Fruit fly (Drosophila melanogaster): ENCODE results near the gene Adk2.

Adk2 gene

DNA sequence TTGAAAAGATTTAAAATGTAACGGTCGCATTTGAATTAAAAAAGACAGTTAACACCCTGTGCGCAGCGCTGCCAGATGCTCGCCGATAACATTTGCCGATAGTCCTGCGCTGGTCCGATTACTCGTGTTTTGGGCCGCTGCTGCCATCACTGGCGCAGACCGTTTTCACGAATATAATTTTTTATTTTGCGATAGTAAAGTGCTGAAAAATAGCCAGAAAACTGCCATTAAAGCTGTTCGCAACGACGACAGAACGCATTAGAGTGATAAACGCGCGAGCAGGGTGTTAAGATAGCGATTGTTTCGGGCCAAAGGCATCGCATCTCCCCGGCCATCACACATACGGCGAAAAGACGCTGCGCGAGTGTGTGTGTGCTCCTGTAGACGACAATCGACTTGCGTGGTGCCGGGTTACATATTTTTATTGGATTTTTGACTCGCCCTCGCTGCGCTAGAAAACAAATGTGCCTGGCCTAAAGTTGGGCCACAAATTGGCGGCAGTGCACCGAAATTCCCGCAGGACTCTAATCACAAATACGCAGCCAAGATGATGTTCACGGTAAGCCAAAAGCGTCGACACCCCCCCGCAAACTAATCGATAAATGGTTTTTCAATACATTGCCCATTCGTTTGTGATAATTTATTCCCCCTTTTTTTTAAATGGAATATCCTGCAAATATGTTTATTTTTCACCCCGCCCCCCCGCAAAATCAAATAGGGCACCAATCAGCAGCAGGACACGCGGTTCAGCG lies 14.4 kb upstream of the Adk2 start, which contains the start of gene Srrm1:
Gene Srrm1 (plus strand): TSS at position 116 of the 752 bp plus-strand sequence.
- no peak for TF ChIP-seq noc (tag; optimal IDR thresholded peaks at IDR 0.05)

DNA sequence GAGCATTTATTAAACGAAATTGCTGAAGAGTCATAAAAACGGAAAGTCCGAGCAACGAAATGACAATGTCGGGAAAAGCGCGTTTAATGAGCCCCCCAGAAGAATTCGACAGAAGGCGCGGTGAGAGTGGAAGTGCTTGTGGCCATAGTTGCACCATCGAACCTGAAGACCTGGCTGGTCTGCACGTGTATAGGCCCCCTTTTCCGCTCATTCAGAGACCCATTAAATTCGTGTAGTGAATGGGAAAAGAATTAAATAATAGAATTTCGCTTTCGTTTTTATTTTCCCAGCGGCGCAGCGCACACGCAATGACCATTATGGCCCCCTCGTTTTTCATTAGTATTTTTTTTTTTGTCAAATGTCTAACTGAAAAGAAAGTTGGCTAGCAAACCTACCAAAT lies 10.9 kb upstream of the Adk2 start:
- TF ChIP-seq noc (tag; optimal IDR thresholded peaks at IDR 0.05) = no peak

DNA sequence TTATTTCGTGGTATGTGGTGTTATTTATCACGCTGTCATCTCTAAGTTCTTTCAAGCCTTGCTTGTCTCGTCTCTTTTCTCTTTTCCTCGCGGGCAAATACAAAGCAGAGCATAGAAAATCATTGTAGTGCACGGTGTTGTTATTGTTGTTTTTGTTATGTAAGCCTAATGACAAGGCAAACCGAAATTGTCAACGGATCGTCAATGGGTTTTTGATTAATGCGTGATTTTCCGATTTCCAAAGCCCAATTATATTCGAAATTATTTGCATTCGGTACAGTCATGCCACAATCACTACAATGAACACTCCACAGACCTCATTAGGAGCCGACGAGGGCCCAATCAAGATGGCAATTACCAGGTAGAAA lies 10.4 kb upstream of the Adk2 start:
- no peak for TF ChIP-seq noc (tag; optimal IDR thresholded peaks at IDR 0.05)

DNA sequence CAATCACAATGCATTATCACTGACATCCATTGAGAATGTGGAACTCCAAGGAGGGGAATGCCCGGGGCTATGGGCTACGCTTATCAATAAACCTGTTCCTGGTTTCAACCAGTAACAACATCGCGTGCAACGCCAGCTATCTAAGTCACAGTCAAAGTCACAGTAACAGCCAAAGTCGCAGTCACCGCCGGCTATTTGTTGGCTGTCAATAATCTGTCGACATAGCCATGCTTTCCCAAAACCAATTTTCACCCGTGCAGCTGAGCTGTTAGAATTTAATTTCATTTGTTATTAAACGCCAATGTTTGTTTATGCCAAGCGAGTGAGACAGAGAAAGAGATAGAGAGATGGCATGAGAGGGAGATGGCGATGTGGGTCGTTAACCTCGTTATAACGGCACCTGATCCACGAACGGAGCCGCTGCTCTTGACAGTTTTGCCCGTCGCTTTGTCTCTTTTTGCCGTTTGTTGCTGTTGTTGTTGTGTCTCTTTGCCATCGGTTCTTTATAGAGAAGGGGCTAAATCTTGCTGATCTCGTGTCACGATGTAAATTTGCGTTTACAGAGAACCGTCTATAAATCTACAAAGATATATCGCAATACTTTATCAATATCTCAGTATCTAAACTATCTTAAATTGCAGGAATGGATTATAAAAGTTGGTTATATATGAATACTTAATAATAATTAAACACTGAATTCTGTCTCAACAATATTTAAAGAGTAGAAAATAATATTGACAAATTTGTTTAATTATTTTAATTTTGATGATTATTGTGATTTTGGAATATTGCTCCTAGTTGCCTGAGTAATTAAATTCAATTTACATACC lies 9.8 kb upstream of the Adk2 start:
- TF ChIP-seq noc (tag; optimal IDR thresholded peaks at IDR 0.05) = no peak

DNA sequence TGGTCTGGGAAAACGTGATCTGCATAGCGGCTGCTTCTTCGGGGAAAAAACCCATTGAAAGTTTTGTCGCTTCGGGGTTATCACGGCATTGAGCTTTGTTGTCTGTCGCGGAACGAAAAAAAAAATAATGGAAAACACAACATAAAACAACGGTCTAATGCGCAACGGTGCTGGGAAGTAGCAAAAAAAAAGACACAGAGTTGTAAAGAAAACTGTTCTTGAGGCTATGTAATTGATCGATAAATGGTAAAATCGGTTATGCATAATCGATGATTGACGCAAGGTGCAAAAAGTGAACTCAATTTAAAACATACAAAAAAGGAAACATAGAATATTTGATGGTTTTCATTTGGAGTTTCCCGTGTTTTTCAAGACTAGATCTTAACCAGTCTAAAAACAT lies 8.8 kb upstream of the Adk2 start:
- no peak for TF ChIP-seq noc (tag; optimal IDR thresholded peaks at IDR 0.05)

DNA sequence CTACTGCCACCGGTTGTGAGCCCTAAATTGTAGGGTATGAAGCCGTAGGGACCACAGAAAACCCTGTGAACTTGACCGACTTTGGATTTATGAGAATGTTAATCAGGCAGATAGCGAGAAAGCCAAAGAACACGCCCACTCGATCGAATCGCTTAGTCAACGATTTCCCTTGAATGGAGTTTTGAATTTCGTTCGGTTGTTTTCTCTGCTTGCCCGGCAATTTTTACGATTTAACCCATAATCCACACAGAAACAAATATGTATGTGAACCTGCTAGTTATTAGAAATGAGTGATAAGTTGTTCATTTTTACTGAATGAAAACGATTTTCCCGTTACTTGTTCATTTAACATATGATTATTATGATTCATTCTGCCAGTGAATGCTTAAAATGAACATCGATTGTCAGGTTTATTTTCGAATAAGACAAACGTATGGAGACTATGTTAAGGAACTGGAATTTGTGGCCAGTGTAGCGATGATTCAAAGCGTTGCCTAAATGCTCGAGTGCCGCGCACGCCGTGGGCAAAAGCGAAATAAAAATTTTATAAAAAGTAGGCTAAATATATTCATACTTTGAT lies 7.7 kb upstream of the Adk2 start:
- TF ChIP-seq noc (tag; optimal IDR thresholded peaks at IDR 0.05) = peak; percentile 11

DNA sequence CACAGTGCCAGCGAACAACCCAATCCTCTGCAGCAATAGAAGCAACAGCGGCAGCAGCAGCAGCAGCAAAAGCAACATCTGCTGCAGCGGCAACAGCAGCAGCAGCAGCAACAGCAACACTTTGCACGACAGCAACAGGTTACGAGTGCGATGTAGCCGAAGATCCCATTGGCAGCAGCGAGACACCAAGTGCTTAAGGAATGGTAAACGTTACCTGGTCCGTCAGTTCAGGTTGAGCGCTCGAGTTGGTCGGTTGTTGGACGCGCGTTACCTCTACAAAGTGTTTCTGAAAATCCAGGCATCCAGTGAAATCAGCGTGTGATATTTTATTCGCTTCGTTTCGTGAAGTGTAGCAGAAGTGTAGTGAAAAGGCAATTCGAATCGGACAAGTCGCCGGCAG lies 6.3 kb upstream of the Adk2 start, which contains the start of gene CG17672:
Gene CG17672 (plus strand): TSS at position 223 of the 400 bp plus-strand sequence.
- no peak for TF ChIP-seq noc (tag; optimal IDR thresholded peaks at IDR 0.05)

DNA sequence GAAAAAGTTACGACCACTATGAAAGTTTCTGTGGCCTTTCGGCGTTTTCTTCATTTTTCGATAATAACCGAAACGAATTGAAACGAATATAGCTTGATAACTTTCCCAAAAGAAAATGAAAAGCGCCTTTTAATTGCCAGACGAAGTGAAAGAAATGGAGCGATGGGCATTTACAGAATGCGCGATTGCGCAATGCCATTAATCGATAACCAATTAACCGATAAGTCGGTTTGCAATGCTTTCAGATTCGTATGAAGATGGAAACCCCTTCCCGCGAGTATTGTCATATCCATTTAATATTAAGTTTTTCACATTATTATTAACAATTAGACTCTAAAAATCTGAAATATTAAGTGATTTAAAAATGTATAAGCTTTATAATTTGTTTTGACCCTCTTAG lies 4.8 kb upstream of the Adk2 start:
- no peak for TF ChIP-seq noc (tag; optimal IDR thresholded peaks at IDR 0.05)

DNA sequence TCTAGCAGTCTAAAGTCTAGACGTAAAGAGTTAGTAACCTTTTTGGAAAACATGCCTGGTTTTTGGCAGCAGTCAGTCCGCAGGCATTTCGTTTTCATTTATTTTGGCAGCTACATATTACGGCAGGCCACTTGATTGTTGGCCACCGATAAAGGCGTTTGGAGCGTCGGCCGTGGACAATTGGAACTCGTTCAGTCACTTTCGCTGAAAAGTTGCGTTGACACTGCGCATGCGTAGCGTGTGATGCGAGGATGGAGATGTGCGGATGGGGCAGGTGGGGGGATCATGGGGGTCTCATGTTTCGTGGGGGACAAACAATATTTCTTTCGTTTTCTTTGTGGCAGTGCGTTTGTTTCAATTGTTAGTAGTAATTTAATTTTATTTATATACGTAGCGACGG lies 4.4 kb upstream of the Adk2 start:
- no peak for TF ChIP-seq noc (tag; optimal IDR thresholded peaks at IDR 0.05)

DNA sequence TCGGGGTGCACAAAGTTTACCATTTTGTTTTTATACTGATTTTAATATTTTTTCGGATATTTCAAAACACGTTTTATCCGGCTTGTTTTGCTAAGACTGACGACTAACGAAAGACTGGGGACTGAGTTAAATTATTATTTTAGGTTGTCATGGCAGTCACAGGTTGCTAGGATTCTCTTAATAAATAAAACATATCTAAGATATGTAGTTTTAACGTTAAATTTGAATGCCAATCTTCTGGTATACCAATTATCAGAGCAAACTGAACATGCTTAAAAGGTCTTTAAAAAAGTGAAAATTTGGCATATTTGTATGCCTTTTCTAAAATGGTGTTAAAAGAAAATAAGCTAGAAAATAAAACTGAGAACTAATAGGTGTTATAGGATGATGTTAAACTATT lies 3.8 kb upstream of the Adk2 start, which contains the start of gene Zmynd10:
Gene Zmynd10 (minus strand): TSS at position 101 of the 400 bp plus-strand sequence.
- TF ChIP-seq noc (tag; optimal IDR thresholded peaks at IDR 0.05) = no peak

DNA sequence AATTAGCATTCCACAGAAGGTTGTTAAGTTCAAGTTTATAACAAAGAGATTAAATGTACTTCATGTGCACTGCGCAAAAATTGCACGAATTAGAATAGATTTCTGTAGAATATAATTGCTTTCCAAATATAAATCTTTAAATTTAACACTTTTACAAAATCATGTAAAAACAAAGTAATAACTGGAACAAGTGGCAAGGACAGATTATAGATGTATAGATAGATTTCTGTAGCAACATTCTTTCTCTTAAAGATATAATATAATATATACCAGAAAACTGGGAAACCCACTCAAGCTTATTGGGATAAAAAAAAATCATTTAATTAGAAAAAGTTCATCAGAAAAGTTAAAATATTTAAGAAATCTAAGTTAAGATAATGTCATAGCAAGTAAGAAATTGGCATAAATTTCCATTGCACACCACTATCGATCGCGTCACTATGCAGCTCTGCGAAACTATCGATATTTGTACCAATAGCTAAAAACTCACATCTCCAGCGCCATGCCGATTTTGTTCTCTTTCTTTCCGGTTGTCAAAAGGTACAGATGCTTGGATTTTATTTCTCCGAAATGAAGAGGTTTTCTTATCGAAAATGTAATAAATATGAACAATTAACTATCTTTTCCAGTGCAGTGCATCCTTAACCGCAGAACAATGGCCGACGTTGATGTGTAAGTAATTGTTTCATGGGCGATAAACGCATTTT lies 519 bp upstream of the Adk2 start, which contains the start of gene RpS12:
Gene RpS12 (plus strand): TSS at position 499 of the 707 bp plus-strand sequence.
- peak; percentile 36 for TF ChIP-seq noc (tag; optimal IDR thresholded peaks at IDR 0.05)

DNA sequence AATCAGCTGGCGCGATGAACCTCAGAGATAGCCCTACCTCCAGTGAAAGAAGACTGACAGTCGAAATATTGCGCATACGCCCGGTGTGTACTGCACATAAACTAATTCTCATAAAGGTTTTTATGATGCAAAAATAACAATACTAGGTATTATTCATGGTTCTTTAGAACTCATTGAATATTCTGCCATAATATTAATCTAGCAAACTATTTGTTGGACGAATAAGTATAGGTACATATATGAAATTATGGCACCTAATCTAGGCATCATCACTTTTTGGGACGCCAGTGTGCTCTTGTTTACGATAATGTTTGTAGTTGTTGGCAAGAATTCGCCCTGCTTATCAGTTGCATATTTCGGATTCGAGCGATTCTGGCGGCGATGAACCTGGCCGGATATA lies 761 bp downstream of the Adk2 start:
- peak; percentile 77 for TF ChIP-seq noc (tag; optimal IDR thresholded peaks at IDR 0.05)

DNA sequence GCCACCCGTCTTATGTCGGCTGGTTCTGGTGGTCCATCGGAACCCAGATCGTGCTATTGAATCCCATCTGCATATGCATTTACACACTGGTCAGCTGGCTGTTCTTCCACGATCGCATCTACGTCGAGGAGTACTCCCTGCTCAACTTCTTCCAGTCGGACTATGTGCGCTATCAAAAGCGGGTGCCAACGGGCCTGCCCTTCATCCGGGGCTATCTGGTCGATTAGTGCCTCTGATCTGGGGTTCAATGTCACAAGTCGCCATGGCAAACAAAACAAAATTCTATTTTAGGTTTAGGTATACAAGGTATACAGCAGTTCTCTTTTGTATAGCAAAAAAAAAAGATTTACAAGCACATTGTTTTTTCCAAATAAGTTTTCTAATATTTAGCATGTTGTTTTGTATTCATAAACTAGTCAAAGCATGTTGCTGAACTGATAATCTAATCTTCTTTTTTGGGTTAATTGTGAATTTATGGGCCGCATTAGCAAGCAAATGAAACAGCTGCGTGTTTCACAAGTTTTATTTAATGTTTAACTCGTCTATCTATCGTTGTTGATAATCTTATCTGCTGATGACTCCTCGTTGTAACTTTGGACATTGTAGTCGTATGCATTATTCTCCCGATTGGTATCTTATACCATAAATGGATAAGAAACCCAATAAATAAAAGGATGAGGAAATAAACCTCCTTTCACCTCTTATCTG lies 3.1 kb downstream of the Adk2 start:
- TF ChIP-seq noc (tag; optimal IDR thresholded peaks at IDR 0.05) = peak; percentile 62

DNA sequence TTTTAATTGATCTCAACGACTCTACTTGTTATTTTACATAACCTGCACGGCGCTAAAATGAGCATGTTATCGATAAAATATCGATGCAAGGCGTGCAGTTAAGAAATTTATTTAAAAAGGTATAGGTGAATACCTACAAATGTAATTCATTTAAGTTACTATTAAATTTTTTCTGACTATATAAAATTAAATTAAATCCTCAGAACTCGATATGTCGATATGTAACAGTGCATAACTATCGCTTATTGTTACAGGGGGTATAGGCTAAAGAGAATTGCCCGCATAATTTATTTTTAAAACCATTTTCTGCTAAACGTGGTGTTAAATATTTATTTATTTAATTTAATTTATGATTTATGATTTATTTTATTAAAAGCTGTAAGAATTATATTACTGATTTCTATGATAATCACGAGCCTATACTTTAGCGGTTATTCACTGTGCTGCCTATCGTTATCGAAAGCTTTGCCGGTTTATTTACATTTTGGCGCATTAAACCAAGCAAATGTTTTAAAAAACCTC lies 4.6 kb downstream of the Adk2 start, which contains the start of the genes mRpL20 and Icmt:
Gene mRpL20 (minus strand): TSS at position 65 of the 522 bp plus-strand sequence.
Gene Icmt (plus strand): TSS at position 464 of the 522 bp plus-strand sequence.
- TF ChIP-seq noc (tag; optimal IDR thresholded peaks at IDR 0.05) = peak; percentile 92
